Worm (Caenorhabditis elegans): ENCODE results near the gene mec-5.

mec-5 gene

ce11 chrX:15937854-15938253 lies 6.0 kb upstream of the mec-5 start:
- no peak for TF ChIP-seq nhr-19 (GFP tag; conservative IDR thresholded peaks at IDR 0.05)

ce11 chrX:15939224-15939623 lies 4.6 kb upstream of the mec-5 start, which contains the start of gene mrp-3:
TSS of gene mrp-3 (minus strand) at chrX:15939324.
- no peak for TF ChIP-seq ceh-88 (GFP tag; IDR thresholded peaks at IDR 0.05)
- TF ChIP-seq swsn-7 (tag; optimal IDR thresholded peaks at IDR 0.05) = no peak
- TF ChIP-seq nhr-47 (tag; optimal IDR thresholded peaks at IDR 0.05) = no peak
- no peak for TF ChIP-seq sox-4 (tag; optimal IDR thresholded peaks at IDR 0.05)
- TF ChIP-seq unc-86 (tag; optimal IDR thresholded peaks at IDR 0.05) = no peak
- TF ChIP-seq ets-5 (GFP tag; IDR thresholded peaks at IDR 0.05) = no peak
- no peak for TF ChIP-seq mef-2 (tag; optimal IDR thresholded peaks at IDR 0.05)
- no peak for TF ChIP-seq alr-1 (tag; optimal IDR thresholded peaks at IDR 0.05; ENCODE audit: borderline replicate concordance)

ce11 chrX:15939759-15940334 lies 4.0 kb upstream of the mec-5 start:
- TF ChIP-seq mdl-1 (tag; optimal IDR thresholded peaks at IDR 0.05) = peak in 1 of 2 experiments; percentile 9
- peak; percentile 77 for TF ChIP-seq elt-2 (tag; optimal IDR thresholded peaks at IDR 0.05)
- peak in 1 of 2 experiments; percentile 26 for TF ChIP-seq lin-35 (GFP tag; optimal IDR thresholded peaks at IDR 0.05)
- TF ChIP-seq irx-1 (tag; optimal IDR thresholded peaks at IDR 0.05) = no peak
- TF ChIP-seq ces-1 (GFP tag; optimal IDR thresholded peaks at IDR 0.05) = no peak
- TF ChIP-seq egl-13 (tag; optimal IDR thresholded peaks at IDR 0.05) = no peak
- TF ChIP-seq nhr-20 (tag; optimal IDR thresholded peaks at IDR 0.05) = peak; percentile 19
- no peak for TF ChIP-seq unc-30 (tag; optimal IDR thresholded peaks at IDR 0.05)
- no peak for TF ChIP-seq fkh-4 (tag; optimal IDR thresholded peaks at IDR 0.05; ENCODE audit: borderline replicate concordance)
- TF ChIP-seq tlp-1 (tag; optimal IDR thresholded peaks at IDR 0.05) = no peak
- TF ChIP-seq ceh-63 (GFP tag; optimal IDR thresholded peaks at IDR 0.05) = no peak
- TF ChIP-seq vab-15 (tag; optimal IDR thresholded peaks at IDR 0.05) = no peak
- TF ChIP-seq lin-14 (GFP tag; optimal IDR thresholded peaks at IDR 0.05) = no peak

ce11 chrX:15944198-15944597 lies 389 bp downstream of the mec-5 start:
- no peak for TF ChIP-seq lin-15B (tag; optimal IDR thresholded peaks at IDR 0.05)
- TF ChIP-seq efl-1 (optimal IDR thresholded peaks at IDR 0.05) = no peak
- peak in 1 of 2 experiments; percentile 1 for TF ChIP-seq efl-1 (GFP tag; optimal IDR thresholded peaks at IDR 0.05 in 1 of 2)

ce11 chrX:15945806-15946205 lies 2.0 kb downstream of the mec-5 start:
- TF ChIP-seq nhr-76 (tag; optimal IDR thresholded peaks at IDR 0.05) (no peak), lin-15B (tag; optimal IDR thresholded peaks at IDR 0.05) (no peak), lir-3 (tag; optimal IDR thresholded peaks at IDR 0.05; ENCODE audit: poor library complexity) (no peak), snpc-4 (tag; optimal IDR thresholded peaks at IDR 0.05) (no peak), nhr-20 (tag; optimal IDR thresholded peaks at IDR 0.05) (no peak), sptf-1 (tag; optimal IDR thresholded peaks at IDR 0.05) (no peak), unc-98 (GFP tag; IDR thresholded peaks at IDR 0.05) (no peak), lin-39 (tag; optimal IDR thresholded peaks at IDR 0.05) (no peak), unc-30 (tag; optimal IDR thresholded peaks at IDR 0.05) (no peak), fkh-4 (tag; optimal IDR thresholded peaks at IDR 0.05; ENCODE audit: borderline replicate concordance) (no peak), lsy-2 (tag; optimal IDR thresholded peaks at IDR 0.05) (no peak), hlh-17 (GFP tag; optimal IDR thresholded peaks at IDR 0.05; ENCODE audit: borderline replicate concordance) (no peak)

- TF ChIP-seq alr-1 (tag; optimal IDR thresholded peaks at IDR 0.05; ENCODE audit: borderline replicate concordance) (no peak), sup-37 (GFP tag; optimal IDR thresholded peaks at IDR 0.05) (no peak), nhr-77 (tag; optimal IDR thresholded peaks at IDR 0.05) (no peak), mdl-1 (tag; optimal IDR thresholded peaks at IDR 0.05) (no peak), irx-1 (tag; optimal IDR thresholded peaks at IDR 0.05) (no peak), sptf-1 (tag; optimal IDR thresholded peaks at IDR 0.05) (no peak), unc-62 (GFP tag; optimal IDR thresholded peaks at IDR 0.05) (no peak)
Observed at ce11 chrX:15951194-15951593, 7.4 kb downstream of the mec-5 start, which contains the start of gene col-186. TSS of gene col-186 (plus strand) at chrX:15951494.
